Fruit fly (Drosophila melanogaster) whole organism, prepupa: Measurements from ENCODE around the gene CG9667.

Source experiments
- Blimp-1 ChIP-seq: fragments of 200-800 bp; sonication (Bioruptor generic); optimal IDR thresholded peaks from 3 replicates; lab custom pipeline; 2017; ENCODE audit warnings: missing biosample characterization, missing genetic modification characterization, mild to moderate bottlenecking, moderate library complexity, missing genetic modification reagents
- CG11762 ChIP-seq: fragments of 200-800 bp; sonication (Bioruptor generic); optimal IDR thresholded peaks from 3 replicates; lab custom pipeline; 2016; ENCODE audit warnings: missing biosample characterization, missing genetic modification characterization; ENCODE audit not compliant: insufficient read depth
- CG15336 ChIP-seq: fragments of 200-800 bp; sonication (Bioruptor generic); IDR thresholded peaks from 2 replicates; pipeline ENCODE4 v1.3.6; 2022; ENCODE audit warnings: missing biosample characterization, missing genetic modification characterization
- CG1621 ChIP-seq: fragments of 200-800 bp; sonication (Bioruptor generic); optimal IDR thresholded peaks from 3 replicates; lab custom pipeline; 2018; ENCODE audit warnings: missing biosample characterization, mild to moderate bottlenecking, missing genetic modification characterization
- CG16779 ChIP-seq: fragments of 200-800 bp; sonication (Bioruptor generic); optimal IDR thresholded peaks from 3 replicates; lab custom pipeline; 2017; ENCODE audit warnings: missing biosample characterization, mild to moderate bottlenecking, missing genetic modification characterization
- CG31627 ChIP-seq: fragments of 200-800 bp; sonication (Bioruptor generic); optimal IDR thresholded peaks from 3 replicates; lab custom pipeline; 2016; ENCODE audit warnings: missing biosample characterization, missing genetic modification characterization
- CG32006 ChIP-seq: fragments of 200-800 bp; sonication (Bioruptor generic); optimal IDR thresholded peaks from 3 replicates; lab custom pipeline; 2017; ENCODE audit warnings: missing biosample characterization, mild to moderate bottlenecking, missing genetic modification characterization
- CG3919 ChIP-seq: fragments of 200-800 bp; sonication (Bioruptor generic); optimal IDR thresholded peaks from 3 replicates; lab custom pipeline; 2016; ENCODE audit warnings: missing biosample characterization, missing genetic modification characterization
- CG4318 ChIP-seq: fragments of 200-800 bp; sonication (Bioruptor generic); optimal IDR thresholded peaks from 3 replicates; lab custom pipeline; 2017; ENCODE audit warnings: missing biosample characterization, mild to moderate bottlenecking, missing genetic modification characterization
- CG6163 ChIP-seq: fragments of 200-800 bp; sonication (Bioruptor generic); IDR thresholded peaks from 3 replicates; pipeline ENCODE4 v1.3.6; 2022; ENCODE audit warnings: missing biosample characterization, missing genetic modification characterization
- CG6276 ChIP-seq: fragments of 200-800 bp; sonication (Bioruptor generic); optimal IDR thresholded peaks from 2 replicates; lab custom pipeline; 2017; ENCODE audit warnings: missing biosample characterization, mild to moderate bottlenecking, missing genetic modification characterization
- CG6792 ChIP-seq: fragments of 200-800 bp; sonication (Bioruptor generic); optimal IDR thresholded peaks from 3 replicates; lab custom pipeline; 2016; ENCODE audit warnings: missing biosample characterization, missing genetic modification characterization
- CG6808 ChIP-seq: fragments of 200-800 bp; sonication (Bioruptor generic); optimal IDR thresholded peaks from 3 replicates; lab custom pipeline; 2017; ENCODE audit warnings: missing biosample characterization, missing genetic modification characterization, mild to moderate bottlenecking, moderate library complexity, missing genetic modification reagents
- CG6854 ChIP-seq: fragments of 200-800 bp; sonication (Bioruptor generic); optimal IDR thresholded peaks from 2 replicates; lab custom pipeline; 2017; ENCODE audit warnings: missing biosample characterization, mild to moderate bottlenecking, missing genetic modification characterization
- CG7368 ChIP-seq: fragments of 200-800 bp; sonication (Bioruptor generic); optimal IDR thresholded peaks from 3 replicates; lab custom pipeline; 2016; ENCODE audit warnings: missing biosample characterization, missing genetic modification characterization
- CG8119 ChIP-seq: fragments of 200-800 bp; sonication (Bioruptor generic); IDR thresholded peaks from 3 replicates; pipeline ENCODE4 v1.3.6; 2022; ENCODE audit warnings: missing biosample characterization, missing genetic modification characterization
- CG8319 ChIP-seq: fragments of 200-800 bp; sonication (Bioruptor generic); optimal IDR thresholded peaks from 3 replicates; lab custom pipeline; 2016; ENCODE audit warnings: missing biosample characterization, missing genetic modification characterization
- CG8632 ChIP-seq: fragments of 200-800 bp; sonication (Bioruptor generic); optimal IDR thresholded peaks from 3 replicates; lab custom pipeline; 2016; ENCODE audit warnings: missing biosample characterization, missing genetic modification characterization
- CG9139 ChIP-seq: fragments of 200-800 bp; sonication (Bioruptor generic); optimal IDR thresholded peaks from 3 replicates; lab custom pipeline; 2017; ENCODE audit warnings: missing biosample characterization, mild to moderate bottlenecking, missing genetic modification characterization
- Eip93F ChIP-seq: fragments of 200-800 bp; sonication (Bioruptor generic); optimal IDR thresholded peaks from 2 replicates; lab custom pipeline; 2016; ENCODE audit warnings: missing biosample characterization, mild to moderate bottlenecking, missing genetic modification characterization
- Ets21C ChIP-seq: fragments of 200-800 bp; sonication (Bioruptor generic); optimal IDR thresholded peaks from 3 replicates; lab custom pipeline; 2016; ENCODE audit warnings: missing biosample characterization, missing genetic modification characterization
- Gug ChIP-seq: fragments of 200-800 bp; sonication (Bioruptor generic); IDR thresholded peaks from 2 replicates; pipeline ENCODE4 v1.3.6; 2022; ENCODE audit warnings: missing biosample characterization, missing genetic modification characterization
- Hr38 ChIP-seq: sonication (Bioruptor generic); optimal IDR thresholded peaks from 2 replicates; lab custom pipeline; 2016; ENCODE audit warnings: missing biosample characterization, missing genetic modification characterization
- Hr39 ChIP-seq: fragments of 200-800 bp; sonication (Bioruptor generic); optimal IDR thresholded peaks from 2 replicates; lab custom pipeline; 2016; ENCODE audit warnings: missing biosample characterization, missing genetic modification characterization
- Met ChIP-seq: fragments of 200-800 bp; sonication (Bioruptor generic); optimal IDR thresholded peaks from 3 replicates; lab custom pipeline; 2016; ENCODE audit warnings: missing biosample characterization, missing genetic modification characterization
- OdsH ChIP-seq: fragments of 200-800 bp; sonication (Bioruptor generic); optimal IDR thresholded peaks from 3 replicates; lab custom pipeline; 2016; ENCODE audit warnings: missing biosample characterization, missing genetic modification characterization
- Smox ChIP-seq: fragments of 200-800 bp; sonication (Bioruptor generic); optimal IDR thresholded peaks from 3 replicates; lab custom pipeline; 2016; ENCODE audit warnings: missing biosample characterization, missing genetic modification characterization
- Sox102F ChIP-seq: fragments of 200-800 bp; sonication (Bioruptor generic); optimal IDR thresholded peaks from 2 replicates; lab custom pipeline; 2016; ENCODE audit warnings: missing biosample characterization, mild to moderate bottlenecking, missing genetic modification characterization
- Sox14 ChIP-seq: fragments of 200-800 bp; sonication (Bioruptor generic); optimal IDR thresholded peaks from 3 replicates; lab custom pipeline; 2016; ENCODE audit warnings: missing biosample characterization, missing genetic modification characterization
- achi ChIP-seq: fragments of 200-800 bp; sonication (Bioruptor generic); optimal IDR thresholded peaks from 3 replicates; lab custom pipeline; 2016; ENCODE audit warnings: missing biosample characterization, missing genetic modification characterization
- acj6 ChIP-seq: fragments of 200-800 bp; sonication (Bioruptor generic); optimal IDR thresholded peaks from 3 replicates; lab custom pipeline; 2016; ENCODE audit warnings: missing biosample characterization, missing genetic modification characterization
- cyc ChIP-seq: fragments of 200-800 bp; sonication (Bioruptor generic); optimal IDR thresholded peaks from 3 replicates; lab custom pipeline; 2016; ENCODE audit warnings: missing biosample characterization, missing genetic modification characterization
- esn ChIP-seq: fragments of 200-800 bp; sonication (Bioruptor generic); optimal IDR thresholded peaks from 2 replicates; lab custom pipeline; 2016; ENCODE audit warnings: missing biosample characterization, mild to moderate bottlenecking, missing genetic modification characterization, moderate library complexity
- fd59A ChIP-seq: fragments of 200-800 bp; sonication (Bioruptor generic); optimal IDR thresholded peaks from 2 replicates; lab custom pipeline; 2017; ENCODE audit warnings: missing biosample characterization, mild to moderate bottlenecking, missing genetic modification characterization, missing genetic modification reagents
- fkh ChIP-seq: fragments of 200-800 bp; sonication (Bioruptor generic); optimal IDR thresholded peaks from 3 replicates; lab custom pipeline; 2017; ENCODE audit warnings: missing biosample characterization, mild to moderate bottlenecking, missing genetic modification characterization, moderate library complexity
- lz ChIP-seq: fragments of 200-800 bp; sonication (Bioruptor generic); optimal IDR thresholded peaks from 3 replicates; lab custom pipeline; 2016; ENCODE audit warnings: missing biosample characterization, missing genetic modification characterization
- net ChIP-seq: fragments of 200-800 bp; sonication (Bioruptor generic); optimal IDR thresholded peaks from 3 replicates; lab custom pipeline; 2016; ENCODE audit warnings: missing biosample characterization, missing genetic modification characterization
- pdm3 ChIP-seq: fragments of 200-800 bp; sonication (Bioruptor generic); optimal IDR thresholded peaks from 3 replicates; lab custom pipeline; 2016; ENCODE audit warnings: missing biosample characterization, missing genetic modification characterization
- salr ChIP-seq, 2 experiments: fragments of 200-800 bp; sonication (Bioruptor generic); optimal IDR thresholded peaks; 3 replicates each; lab custom pipeline; 2016 to 2018; ENCODE audit warnings: missing biosample characterization in 2 of 2, missing genetic modification characterization in 2 of 2, mild to moderate bottlenecking in 1 of 2
- ss ChIP-seq, 2 experiments: fragments of 200-800 bp; sonication (Bioruptor generic); optimal IDR thresholded peaks; 2 replicates in 1 of 2; 3 replicates in 1 of 2; lab custom pipeline; 2017 to 2018; ENCODE audit warnings: mild to moderate bottlenecking in 2 of 2, missing biosample characterization in 2 of 2, missing genetic modification characterization in 2 of 2, moderate library complexity in 1 of 2
- svp ChIP-seq: fragments of 200-800 bp; sonication (Bioruptor generic); peaks from one replicate; lab custom pipeline; 2016; ENCODE audit warnings: missing biosample characterization, missing genetic modification characterization
- topi ChIP-seq: fragments of 200-800 bp; sonication (Bioruptor generic); optimal IDR thresholded peaks from 3 replicates; lab custom pipeline; 2016; ENCODE audit warnings: missing biosample characterization, missing genetic modification characterization
- vri ChIP-seq: fragments of 200-800 bp; sonication (Bioruptor generic); optimal IDR thresholded peaks from 3 replicates; lab custom pipeline; 2016; ENCODE audit warnings: missing biosample characterization, mild to moderate bottlenecking, missing genetic modification characterization

Gene CG9667

dm6 chr3R:8113833-8114673, 12.1 kb downstream of the CG9667 start (continued):
- TF ChIP-seq ss (GFP tag; optimal IDR thresholded peaks at IDR 0.05; lab: Kevin White, UChicago) (peak; percentile 90 to 93), salr (GFP tag; optimal IDR thresholded peaks at IDR 0.05; lab: Kevin White, UChicago) (peak; percentile 83 to 87), CG6854 (GFP tag; lab: Kevin White, UChicago) (peak; percentile 79), CG8119 (GFP tag; lab: Robert Waterston, UW) (peak; percentile 84), fkh (GFP tag; lab: Kevin White, UChicago) (peak; percentile 76), Blimp-1 (GFP tag; lab: Kevin White, UChicago) (peak; percentile 73), Hr39 (GFP tag; lab: Kevin White, UChicago) (peak; percentile 94), CG7368 (peak; percentile 87), OdsH (GFP tag; lab: Kevin White, UChicago) (peak; percentile 91)

dm6 chr3R:8112880-8113832, 13.0 kb downstream of the CG9667 start:
- TF ChIP-seq CG31627 (GFP tag; lab: Kevin White, UChicago) (peak; percentile 89), net (GFP tag; lab: Kevin White, UChicago) (peak; percentile 90), Sox102F (GFP tag; lab: Kevin White, UChicago) (peak; percentile 84), Hr39 (GFP tag; lab: Kevin White, UChicago) (peak; percentile 89), pdm3 (GFP tag; lab: Kevin White, UChicago) (peak; percentile 93), CG11762 (GFP tag; lab: Kevin White, UChicago) (peak; percentile 86), CG4318 (GFP tag; lab: Kevin White, UChicago) (peak; percentile 81), achi (GFP tag; lab: Kevin White, UChicago) (peak; percentile 89), CG15336 (GFP tag; lab: Robert Waterston, UW) (peak; percentile 89), Smox (GFP tag; lab: Kevin White, UChicago) (peak; percentile 87), CG1621 (tag; lab: Kevin White, UChicago) (peak; percentile 90), CG6854 (GFP tag; lab: Kevin White, UChicago) (peak; percentile 41), CG16779 (tag; lab: Kevin White, UChicago) (peak; percentile 89), CG6792 (GFP tag; lab: Kevin White, UChicago) (peak; percentile 90), CG7368 (peak; percentile 87), svp (GFP tag; lab: Kevin White, UChicago) (peak; percentile 93), fkh (GFP tag; lab: Kevin White, UChicago) (peak; percentile 49), Sox14 (GFP tag; lab: Kevin White, UChicago) (peak; percentile 91), lz (peak; percentile 90), Met (peak; percentile 92), vri (GFP tag; lab: Kevin White, UChicago) (peak; percentile 51), esn (GFP tag; lab: Kevin White, UChicago) (peak; percentile 92), Blimp-1 (GFP tag; lab: Kevin White, UChicago) (peak; percentile 57), CG8632 (GFP tag; lab: Kevin White, UChicago) (peak; percentile 92), Ets21C (peak; percentile 87), Hr38 (GFP tag; lab: Kevin White, UChicago) (no peak), CG6163 (GFP tag; lab: Robert Waterston, UW) (peak; percentile 84), OdsH (GFP tag; lab: Kevin White, UChicago) (peak; percentile 93), CG9139 (GFP tag; lab: Kevin White, UChicago) (peak; percentile 75), CG8119 (GFP tag; lab: Robert Waterston, UW) (peak; percentile 92), cyc (GFP tag; lab: Kevin White, UChicago) (peak; percentile 86), CG32006 (GFP tag; lab: Kevin White, UChicago) (peak; percentile 95), Eip93F (GFP tag; lab: Kevin White, UChicago) (no peak), acj6 (peak; percentile 92), CG6276 (GFP tag; lab: Kevin White, UChicago) (peak; percentile 85), CG8319 (peak; percentile 86), salr (GFP tag; optimal IDR thresholded peaks at IDR 0.05; lab: Kevin White, UChicago) (peak; percentile 90 to 91), topi (peak; percentile 88), fd59A (GFP tag; lab: Kevin White, UChicago) (peak; percentile 94), Gug (GFP tag; lab: Robert Waterston, UW) (peak; percentile 55; the same call in 1 of the 2 replicates), CG6808 (GFP tag; lab: Kevin White, UChicago) (peak; percentile 96), CG3919 (peak; percentile 92)
